Worm (Caenorhabditis elegans) whole organism, late embryonic: Measurements from ENCODE around the gene gur-3.

Experiments used
- C38D4.7 ChIP-seq: fragments of 200-800 bp; sonication (Bioruptor generic); optimal IDR thresholded peaks from 2 replicates; lab custom pipeline; 2018; ENCODE audit warnings: mild to moderate bottlenecking, missing genetic modification characterization, moderate library complexity, missing compliant biosample characterization
- F13H6.1 ChIP-seq: sonication (generic microtip); optimal IDR thresholded peaks from 2 replicates; lab custom pipeline; 2016; ENCODE audit warnings: missing genetic modification characterization, missing compliant biosample characterization
- K09A11.1 ChIP-seq: sonication (generic microtip); optimal IDR thresholded peaks from 2 replicates; lab custom pipeline; 2017; ENCODE audit warnings: antibody characterized with exemption, mild to moderate bottlenecking, missing genetic modification characterization, missing compliant biosample characterization; ENCODE audit not compliant: insufficient read depth
- T23F11.4 ChIP-seq: fragments of 200-800 bp; sonication (Bioruptor generic); optimal IDR thresholded peaks from 2 replicates; lab custom pipeline; 2018; ENCODE audit warnings: mild to moderate bottlenecking, missing genetic modification characterization, missing compliant biosample characterization
- Y22D7AL.16 ChIP-seq: sonication (generic microtip); optimal IDR thresholded peaks from 2 replicates; lab custom pipeline; 2016; ENCODE audit warnings: missing genetic modification characterization, missing compliant biosample characterization
- ahr-1 ChIP-seq: sonication (generic microtip); optimal IDR thresholded peaks from 2 replicates; lab custom pipeline; 2016; ENCODE audit warnings: missing genetic modification characterization, missing compliant biosample characterization
- ceh-19 ChIP-seq: fragments of 200-800 bp; sonication (Bioruptor generic); optimal IDR thresholded peaks from 2 replicates; lab custom pipeline; 2018; ENCODE audit warnings: mild to moderate bottlenecking, missing genetic modification characterization, missing compliant biosample characterization
- ceh-2 ChIP-seq: sonication (generic microtip); optimal IDR thresholded peaks from 2 replicates; lab custom pipeline; 2016; ENCODE audit warnings: missing genotype, missing genetic modification characterization, missing compliant biosample characterization
- ceh-31 ChIP-seq: sonication (generic microtip); optimal IDR thresholded peaks from 2 replicates; lab custom pipeline; 2016; ENCODE audit warnings: missing genetic modification characterization, missing compliant biosample characterization
- ceh-48 ChIP-seq: sonication (generic microtip); optimal IDR thresholded peaks from 2 replicates; lab custom pipeline; 2016; ENCODE audit warnings: missing genetic modification characterization, inconsistent platforms, missing compliant biosample characterization
- ceh-6 ChIP-seq: fragments of 200-800 bp; sonication (Bioruptor generic); optimal IDR thresholded peaks from 2 replicates; lab custom pipeline; 2018; ENCODE audit warnings: mild to moderate bottlenecking, missing genetic modification characterization, missing compliant biosample characterization
- fkh-10 ChIP-seq: fragments of 150-350 bp; optimal IDR thresholded peaks from 2 replicates; lab custom pipeline; 2014; ENCODE audit warnings: missing biosample characterization, missing genetic modification reagents, missing genetic modification characterization
- gmeb-2 ChIP-seq: sonication (generic microtip); optimal IDR thresholded peaks from 2 replicates; lab custom pipeline; 2016; ENCODE audit warnings: missing genetic modification characterization, inconsistent platforms, missing compliant biosample characterization
- hlh-13 ChIP-seq: fragments of 200-800 bp; sonication (Bioruptor generic); optimal IDR thresholded peaks from 2 replicates; lab custom pipeline; 2018; ENCODE audit warnings: mild to moderate bottlenecking, missing genetic modification characterization, missing compliant biosample characterization
- lim-6 ChIP-seq: sonication (generic microtip); optimal IDR thresholded peaks from 2 replicates; lab custom pipeline; 2016; ENCODE audit warnings: missing genetic modification characterization, missing compliant biosample characterization
- lin-11 ChIP-seq: fragments of 200-800 bp; sonication (Bioruptor generic); optimal IDR thresholded peaks from 2 replicates; lab custom pipeline; 2018; ENCODE audit warnings: mild to moderate bottlenecking, missing genetic modification characterization, missing compliant biosample characterization
- nfya-1 ChIP-seq: sonication (generic microtip); optimal IDR thresholded peaks from 2 replicates; lab custom pipeline; 2017; ENCODE audit warnings: missing genetic modification characterization, mild to moderate bottlenecking, missing compliant biosample characterization, antibody characterized with exemption, moderate library complexity
- nhr-232 ChIP-seq: sonication (generic microtip); optimal IDR thresholded peaks from 2 replicates; lab custom pipeline; 2016; ENCODE audit warnings: missing genetic modification characterization, missing compliant biosample characterization
- npax-4 ChIP-seq: sonication (generic microtip); optimal IDR thresholded peaks from 2 replicates; lab custom pipeline; 2016; ENCODE audit warnings: missing genetic modification characterization, missing compliant biosample characterization
- odd-2 ChIP-seq: sonication (generic microtip); optimal IDR thresholded peaks from 2 replicates; lab custom pipeline; 2017; ENCODE audit warnings: antibody characterized with exemption, mild to moderate bottlenecking, missing genetic modification characterization, missing compliant biosample characterization
- pag-3 ChIP-seq: sonication (generic microtip); optimal IDR thresholded peaks from 2 replicates; lab custom pipeline; 2016; ENCODE audit warnings: missing compliant biosample characterization, missing genetic modification characterization, borderline replicate concordance
- pat-9 ChIP-seq: fragments of 200-800 bp; sonication (Bioruptor generic); optimal IDR thresholded peaks from 2 replicates; lab custom pipeline; 2018; ENCODE audit warnings: mild to moderate bottlenecking, missing genetic modification characterization, moderate library complexity, missing compliant biosample characterization
- pax-1 ChIP-seq: fragments of 150-350 bp; optimal IDR thresholded peaks from 2 replicates; lab custom pipeline; 2014; ENCODE audit warnings: missing biosample characterization, missing genetic modification characterization
- pha-2 ChIP-seq: sonication (generic microtip); optimal IDR thresholded peaks from 2 replicates; lab custom pipeline; 2017; ENCODE audit warnings: mild to moderate bottlenecking, missing genetic modification characterization, missing compliant biosample characterization
- pha-4 ChIP-seq: fragments of 150-350 bp; optimal IDR thresholded peaks from 2 replicates; lab custom pipeline; 2018; ENCODE audit warnings: missing biosample characterization, missing genetic modification reagents, missing genetic modification characterization
- pros-1 ChIP-seq: fragments of 150-350 bp; optimal IDR thresholded peaks from 2 replicates; lab custom pipeline; 2014; ENCODE audit warnings: missing biosample characterization, missing genetic modification reagents, missing genetic modification characterization
- ref-2 ChIP-seq: sonication (generic microtip); optimal IDR thresholded peaks from 2 replicates; lab custom pipeline; 2016; ENCODE audit warnings: missing genetic modification characterization, missing compliant biosample characterization
- rnt-1 ChIP-seq: sonication (generic microtip); optimal IDR thresholded peaks from 2 replicates; lab custom pipeline; 2016; ENCODE audit warnings: missing genetic modification characterization, missing compliant biosample characterization
- sox-2 ChIP-seq: fragments of 200-800 bp; sonication (Bioruptor generic); IDR thresholded peaks from 2 replicates; pipeline ENCODE4 v1.3.6; 2022; ENCODE audit warnings: missing genetic modification reagents, missing genetic modification characterization, missing compliant biosample characterization
- sox-4 ChIP-seq: sonication (generic microtip); optimal IDR thresholded peaks from 2 replicates; lab custom pipeline; 2017; ENCODE audit warnings: mild to moderate bottlenecking, missing genetic modification characterization, inconsistent platforms, missing compliant biosample characterization
- syd-9 ChIP-seq: sonication (generic microtip); optimal IDR thresholded peaks from 2 replicates; lab custom pipeline; 2016; ENCODE audit warnings: mild to moderate bottlenecking, missing genetic modification characterization, moderate library complexity, missing compliant biosample characterization
- unc-3 ChIP-seq, 2 experiments: fragments of 200-800 bp in 1 of 2; sonication (Bioruptor generic) in 1 of 2; sonication (generic microtip) in 1 of 2; conservative IDR thresholded peaks in 1 of 2; optimal IDR thresholded peaks in 1 of 2; 2 replicates each; pipeline versions ENCODE4 v1.3.6 to Lab custom; 2016 to 2022; ENCODE audit warnings: missing compliant biosample characterization in 2 of 2, missing genetic modification characterization in 2 of 2, missing genetic modification reagents in 1 of 2
- unc-42 ChIP-seq: sonication (generic microtip); optimal IDR thresholded peaks from 2 replicates; lab custom pipeline; 2016; ENCODE audit warnings: missing genotype, missing genetic modification characterization, missing compliant biosample characterization
- unc-86 ChIP-seq: sonication (generic microtip); optimal IDR thresholded peaks from 2 replicates; lab custom pipeline; 2016; ENCODE audit warnings: missing genetic modification characterization, missing compliant biosample characterization
- zip-5 ChIP-seq: sonication (generic microtip); optimal IDR thresholded peaks from 2 replicates; lab custom pipeline; 2016; ENCODE audit warnings: missing genetic modification characterization, missing compliant biosample characterization
- ztf-16 ChIP-seq: sonication (generic microtip); optimal IDR thresholded peaks from 2 replicates; lab custom pipeline; 2017; ENCODE audit warnings: missing genetic modification characterization, missing compliant biosample characterization

The gur-3 gene

DNA sequence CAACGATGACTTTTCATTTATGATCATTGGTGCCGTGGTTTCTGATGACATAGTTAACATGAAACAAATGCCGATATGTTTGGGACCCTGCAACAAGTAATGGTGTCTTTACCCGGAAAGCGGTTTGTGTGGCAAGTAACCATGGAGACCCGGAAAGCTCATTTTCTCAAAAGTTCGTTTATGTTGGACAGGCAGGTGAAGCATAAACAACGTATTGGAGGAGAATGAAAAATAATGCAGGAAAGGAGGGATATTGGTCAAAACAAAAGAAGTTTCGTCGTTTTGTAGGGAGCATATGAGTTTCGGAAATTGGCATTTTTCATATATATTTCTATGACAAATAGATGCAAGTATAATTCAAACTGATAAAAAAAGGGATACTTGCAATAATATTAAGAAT lies 19.7 kb downstream of the gur-3 start, which contains the start of gene dyf-6:
dyf-6 (minus strand) TSS at position 101 of the 400 bp plus-strand sequence.
- TF ChIP-seq ref-2 (no peak), pros-1 (tag; lab: Kevin White, UChicago) (no peak), ceh-2 (tag; lab: Kevin White, UChicago) (no peak), unc-3 (GFP tag; conservative IDR thresholded peaks at IDR 0.05; lab: Robert Waterston, UW) (no peak), unc-3 (tag; optimal IDR thresholded peaks at IDR 0.05; lab: Kevin White, UChicago) (no peak)

DNA sequence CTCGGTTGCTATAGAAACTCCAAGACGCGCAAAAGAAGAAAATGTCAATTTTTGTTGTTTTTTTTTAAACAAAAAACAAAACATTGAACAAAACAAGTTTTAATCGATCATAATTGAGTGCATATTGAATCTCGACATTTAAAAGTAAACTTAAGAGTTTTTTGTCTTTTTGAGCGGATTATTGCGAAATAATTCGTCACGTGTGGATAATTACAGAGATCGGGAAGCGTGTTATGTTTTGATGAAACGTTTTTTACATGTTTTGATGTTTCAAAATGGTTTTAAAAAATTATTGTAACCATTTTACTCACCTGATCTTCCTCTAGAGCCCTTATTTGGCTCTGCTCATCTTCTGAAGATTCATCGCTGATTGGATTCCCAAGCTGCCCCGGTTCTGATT lies 20.1 kb downstream of the gur-3 start:
- TF ChIP-seq ceh-48: no peak
- no peak for TF ChIP-seq sox-2 (GFP tag; lab: Robert Waterston, UW)
- TF ChIP-seq ceh-6 (GFP tag; lab: Kevin White, UChicago): no peak
- TF ChIP-seq hlh-13 (GFP tag; lab: Kevin White, UChicago): no peak
- TF ChIP-seq ceh-31 (tag; lab: Kevin White, UChicago): no peak
- no peak for TF ChIP-seq nfya-1 (tag; lab: Kevin White, UChicago)
- no peak for TF ChIP-seq F13H6.1 (tag; lab: Kevin White, UChicago)
- no peak for TF ChIP-seq unc-86 (tag; lab: Kevin White, UChicago)
- TF ChIP-seq nhr-232 (tag; lab: Kevin White, UChicago): no peak
- no peak for TF ChIP-seq ztf-16 (tag; lab: Kevin White, UChicago)
- no peak for TF ChIP-seq syd-9 (tag; lab: Kevin White, UChicago)
- TF ChIP-seq ceh-19 (GFP tag; lab: Kevin White, UChicago): no peak
- TF ChIP-seq lin-11 (tag; lab: Kevin White, UChicago): no peak
- no peak for TF ChIP-seq odd-2 (tag; lab: Kevin White, UChicago)
- TF ChIP-seq unc-42: no peak
- TF ChIP-seq gmeb-2 (tag; lab: Kevin White, UChicago): no peak
- no peak for TF ChIP-seq lim-6 (tag; lab: Kevin White, UChicago)
- no peak for TF ChIP-seq sox-4 (tag; lab: Kevin White, UChicago)
- no peak for TF ChIP-seq pat-9 (tag; lab: Kevin White, UChicago)
- TF ChIP-seq ahr-1 (tag; lab: Kevin White, UChicago): no peak

DNA sequence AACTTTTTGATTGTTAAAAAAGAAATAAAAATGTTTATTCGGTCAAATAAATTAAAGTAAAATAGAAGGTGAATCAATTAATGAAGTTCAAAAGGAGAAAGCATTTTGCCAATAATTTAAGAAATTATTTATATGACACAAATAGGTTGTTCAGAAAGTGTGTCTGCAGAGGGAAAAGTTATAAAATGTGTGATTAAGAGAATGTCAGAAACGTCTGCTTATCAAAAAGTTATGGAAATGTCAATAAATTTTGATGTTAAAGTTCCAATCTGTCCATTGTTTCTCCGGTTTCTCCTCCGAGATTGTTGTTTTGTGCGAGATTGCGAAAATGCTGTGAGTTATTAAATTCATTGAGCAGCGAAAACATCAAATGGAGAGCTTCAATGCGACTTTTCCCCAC lies 26.4 kb downstream of the gur-3 start, which contains the start of gene rme-4:
rme-4 (minus strand) TSS at position 168 of the 400 bp plus-strand sequence.
- TF ChIP-seq T23F11.4 (GFP tag; lab: Kevin White, UChicago): no peak
- no peak for TF ChIP-seq npax-4 (tag; lab: Kevin White, UChicago)
- TF ChIP-seq odd-2 (tag; lab: Kevin White, UChicago): no peak
- TF ChIP-seq K09A11.1 (tag; lab: Kevin White, UChicago): no peak
- TF ChIP-seq Y22D7AL.16 (tag; lab: Kevin White, UChicago): no peak
- no peak for TF ChIP-seq unc-3 (GFP tag; conservative IDR thresholded peaks at IDR 0.05; lab: Robert Waterston, UW)
- TF ChIP-seq unc-3 (tag; optimal IDR thresholded peaks at IDR 0.05; lab: Kevin White, UChicago): no peak
- no peak for TF ChIP-seq pha-4
- TF ChIP-seq pax-1 (tag; lab: Kevin White, UChicago): no peak
- no peak for TF ChIP-seq pag-3 (tag; lab: Kevin White, UChicago)
- TF ChIP-seq fkh-10: no peak
- TF ChIP-seq ceh-48: no peak
- TF ChIP-seq sox-2 (GFP tag; lab: Robert Waterston, UW): no peak
- no peak for TF ChIP-seq rnt-1 (tag; lab: Kevin White, UChicago)
- TF ChIP-seq F13H6.1 (tag; lab: Kevin White, UChicago): no peak
- TF ChIP-seq C38D4.7: no peak
- no peak for TF ChIP-seq zip-5 (tag; lab: Kevin White, UChicago)
- no peak for TF ChIP-seq lin-11 (tag; lab: Kevin White, UChicago)
- no peak for TF ChIP-seq pha-2 (tag; lab: Kevin White, UChicago)
